Fruit fly (Drosophila melanogaster) whole organism, prepupa: ENCODE data around the gene Edg91.

Source experiments
- CG15336 ChIP-seq: fragments of 200-800 bp; sonication (Bioruptor generic); IDR thresholded peaks from 2 replicates; pipeline ENCODE4 v1.3.6; 2022; ENCODE audit warnings: missing biosample characterization, missing genetic modification characterization
- CG16779 ChIP-seq: fragments of 200-800 bp; sonication (Bioruptor generic); optimal IDR thresholded peaks from 3 replicates; lab custom pipeline; 2017; ENCODE audit warnings: missing biosample characterization, mild to moderate bottlenecking, missing genetic modification characterization
- CG34406 ChIP-seq: fragments of 200-800 bp; sonication (Bioruptor generic); optimal IDR thresholded peaks from 3 replicates; lab custom pipeline; 2016; ENCODE audit warnings: missing biosample characterization, missing genetic modification characterization
- CG3919 ChIP-seq: fragments of 200-800 bp; sonication (Bioruptor generic); optimal IDR thresholded peaks from 3 replicates; lab custom pipeline; 2016; ENCODE audit warnings: missing biosample characterization, missing genetic modification characterization
- CG6276 ChIP-seq: fragments of 200-800 bp; sonication (Bioruptor generic); optimal IDR thresholded peaks from 2 replicates; lab custom pipeline; 2017; ENCODE audit warnings: missing biosample characterization, mild to moderate bottlenecking, missing genetic modification characterization
- CG8632 ChIP-seq: fragments of 200-800 bp; sonication (Bioruptor generic); optimal IDR thresholded peaks from 3 replicates; lab custom pipeline; 2016; ENCODE audit warnings: missing biosample characterization, missing genetic modification characterization
- Eip78C ChIP-seq: fragments of 200-800 bp; sonication (Bioruptor generic); peaks from one replicate; lab custom pipeline; 2016; ENCODE audit warnings: missing biosample characterization, missing genetic modification characterization
- Hr39 ChIP-seq: fragments of 200-800 bp; sonication (Bioruptor generic); optimal IDR thresholded peaks from 2 replicates; lab custom pipeline; 2016; ENCODE audit warnings: missing biosample characterization, missing genetic modification characterization
- Met ChIP-seq: fragments of 200-800 bp; sonication (Bioruptor generic); optimal IDR thresholded peaks from 3 replicates; lab custom pipeline; 2016; ENCODE audit warnings: missing biosample characterization, missing genetic modification characterization
- OdsH ChIP-seq: fragments of 200-800 bp; sonication (Bioruptor generic); optimal IDR thresholded peaks from 3 replicates; lab custom pipeline; 2016; ENCODE audit warnings: missing biosample characterization, missing genetic modification characterization
- Smox ChIP-seq: fragments of 200-800 bp; sonication (Bioruptor generic); optimal IDR thresholded peaks from 3 replicates; lab custom pipeline; 2016; ENCODE audit warnings: missing biosample characterization, missing genetic modification characterization
- achi ChIP-seq: fragments of 200-800 bp; sonication (Bioruptor generic); optimal IDR thresholded peaks from 3 replicates; lab custom pipeline; 2016; ENCODE audit warnings: missing biosample characterization, missing genetic modification characterization
- acj6 ChIP-seq: fragments of 200-800 bp; sonication (Bioruptor generic); optimal IDR thresholded peaks from 3 replicates; lab custom pipeline; 2016; ENCODE audit warnings: missing biosample characterization, missing genetic modification characterization
- fd85E ChIP-seq: fragments of 200-800 bp; sonication (Bioruptor generic); optimal IDR thresholded peaks from 3 replicates; lab custom pipeline; 2016; ENCODE audit warnings: missing biosample characterization, missing genetic modification characterization
- svp ChIP-seq: fragments of 200-800 bp; sonication (Bioruptor generic); peaks from one replicate; lab custom pipeline; 2016; ENCODE audit warnings: missing biosample characterization, missing genetic modification characterization
- topi ChIP-seq: fragments of 200-800 bp; sonication (Bioruptor generic); optimal IDR thresholded peaks from 3 replicates; lab custom pipeline; 2016; ENCODE audit warnings: missing biosample characterization, missing genetic modification characterization

Gene Edg91

dm6 chr3R:17566619-17567489 is 44.5 kb downstream of the Edg91 start:
- TF ChIP-seq Hr39 (GFP tag; lab: Kevin White, UChicago), result no peak
- TF ChIP-seq CG15336 (GFP tag; lab: Robert Waterston, UW), result no peak
- TF ChIP-seq CG16779, result no peak

dm6 chr3R:17564837-17565236 is 46.5 kb downstream of the Edg91 start:
- TF ChIP-seq svp (GFP tag; lab: Kevin White, UChicago) (peak; percentile 32), Eip78C (GFP tag; lab: Kevin White, UChicago) (peak; percentile 44), Smox (GFP tag; lab: Kevin White, UChicago) (no peak)
- TF ChIP-seq, all 60 proteins: peak for 2

dm6 chr3R:17561175-17561574 is 50.1 kb downstream of the Edg91 start:
- peak; percentile 36 for TF ChIP-seq Met (GFP tag; lab: Kevin White, UChicago)
- TF ChIP-seq CG6276 (GFP tag; lab: Kevin White, UChicago), result no peak
- TF ChIP-seq topi (GFP tag; lab: Kevin White, UChicago), result peak; percentile 33
- peak; percentile 11 for TF ChIP-seq acj6 (GFP tag; lab: Kevin White, UChicago)
- peak; percentile 52 for TF ChIP-seq svp (GFP tag; lab: Kevin White, UChicago)
- TF ChIP-seq Hr39 (GFP tag; lab: Kevin White, UChicago), result peak; percentile 1
- TF ChIP-seq achi (GFP tag; lab: Kevin White, UChicago), result no peak
- peak; percentile 20 for TF ChIP-seq CG3919 (GFP tag; lab: Kevin White, UChicago)
- TF ChIP-seq OdsH (GFP tag; lab: Kevin White, UChicago), result peak; percentile 5
- peak; percentile 11 for TF ChIP-seq CG8632 (GFP tag; lab: Kevin White, UChicago)
- no peak for TF ChIP-seq CG34406 (GFP tag; lab: Kevin White, UChicago)
- TF ChIP-seq fd85E, result no peak
- TF ChIP-seq Eip78C (GFP tag; lab: Kevin White, UChicago), result peak; percentile 53
